Fruit fly (Drosophila melanogaster): ENCODE data around the gene mRpL14.

DNA sequence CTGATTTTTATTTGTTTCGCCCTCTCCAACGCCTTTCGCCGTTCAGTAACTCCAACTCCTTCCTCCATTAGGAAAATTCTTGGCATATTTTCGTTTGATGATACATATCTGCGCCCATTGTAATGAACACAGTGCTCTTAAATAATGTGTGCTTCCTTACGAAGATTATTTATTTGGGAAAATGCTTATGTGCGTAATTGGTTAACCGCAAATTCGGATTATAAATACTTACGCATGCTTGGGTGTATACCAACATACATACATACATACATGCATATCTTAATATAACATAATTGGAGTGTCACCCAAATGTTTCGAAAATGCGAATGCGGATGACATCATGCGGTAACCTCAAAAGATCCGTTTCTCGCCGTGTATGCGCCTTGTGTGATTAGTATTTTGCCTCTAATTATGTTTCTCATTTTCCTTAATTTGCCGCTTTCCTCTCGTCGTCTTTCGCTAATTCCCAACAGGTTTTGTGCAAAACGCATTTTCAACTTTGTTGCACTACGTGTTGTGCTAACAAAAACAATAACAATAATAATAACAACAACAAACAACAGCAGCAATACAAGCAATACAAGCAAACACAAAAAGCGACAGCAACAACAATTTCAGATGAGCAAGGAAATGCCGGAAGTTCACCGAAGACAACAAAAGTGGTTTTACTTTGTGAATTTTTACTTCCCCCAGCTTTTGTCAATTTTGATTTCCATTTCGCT is 39.8 kb downstream of the mRpL14 start:
- TF ChIP-seq CG32006 (GFP tag; optimal IDR thresholded peaks at IDR 0.05) (peak; percentile 44), CG8119 (GFP tag; IDR thresholded peaks at IDR 0.05) (peak; percentile 25; the same call in 1 of the 3 replicates), Met (GFP tag; optimal IDR thresholded peaks at IDR 0.05) (no peak), CG6163 (GFP tag; IDR thresholded peaks at IDR 0.05) (no peak), CG1621 (tag; optimal IDR thresholded peaks at IDR 0.05) (no peak)
